Worm (Caenorhabditis elegans) whole organism, L3 larva: Measurements from ENCODE around the gene pqn-48.

ENCODE experiments used
- R02D3.7 ChIP-seq: fragments of 150-350 bp; optimal IDR thresholded peaks from 2 replicates; lab custom pipeline; 2014; ENCODE audit warnings: missing biosample characterization, missing genetic modification characterization
- ZK546.5 ChIP-seq: sonication (generic microtip); optimal IDR thresholded peaks from 2 replicates; lab custom pipeline; 2017; ENCODE audit warnings: missing biosample characterization, missing genetic modification characterization
- aly-2 ChIP-seq: fragments of 150-350 bp; optimal IDR thresholded peaks from 2 replicates; lab custom pipeline; 2014; ENCODE audit warnings: missing biosample characterization, missing genetic modification characterization
- ama-1 ChIP-seq: fragments of 150-350 bp; optimal IDR thresholded peaks from 2 replicates; lab custom pipeline; 2018
- ceh-28 ChIP-seq: fragments of 150-350 bp; optimal IDR thresholded peaks from 2 replicates; lab custom pipeline; 2014; ENCODE audit warnings: missing biosample characterization, missing genetic modification reagents, missing genetic modification characterization
- ceh-82 ChIP-seq: fragments of 150-350 bp; optimal IDR thresholded peaks from 2 replicates; lab custom pipeline; 2014; ENCODE audit warnings: missing biosample characterization, missing genetic modification characterization
- ceh-9 ChIP-seq: sonication (generic microtip); optimal IDR thresholded peaks from 2 replicates; lab custom pipeline; 2018; ENCODE audit warnings: missing biosample characterization, missing genetic modification characterization
- daf-12 ChIP-seq: fragments of 150-350 bp; optimal IDR thresholded peaks from 2 replicates; lab custom pipeline; 2014; ENCODE audit warnings: missing biosample characterization, missing genetic modification reagents, missing genetic modification characterization
- egl-27 ChIP-seq: sonication (generic microtip); optimal IDR thresholded peaks from 4 replicates; lab custom pipeline; 2017; ENCODE audit warnings: missing biosample characterization, missing genetic modification reagents, missing genetic modification characterization
- elt-1 ChIP-seq: fragments of 150-350 bp; optimal IDR thresholded peaks from 2 replicates; lab custom pipeline; 2014; ENCODE audit warnings: missing biosample characterization, missing genetic modification characterization
- elt-3 ChIP-seq, 3 experiments: fragments of 150-350 bp in 1 of 3; sonication (generic microtip) in 2 of 3; optimal IDR thresholded peaks; 2 replicates in 2 of 3; 4 replicates in 1 of 3; lab custom pipeline; 2014 to 2017; ENCODE audit warnings: missing biosample characterization in 3 of 3, missing genetic modification characterization in 3 of 3
- eor-1 ChIP-seq, 2 experiments: fragments of 150-350 bp; optimal IDR thresholded peaks; 2 replicates each; lab custom pipeline; 2014 to 2018; ENCODE audit warnings: missing biosample characterization in 2 of 2, missing genetic modification characterization in 2 of 2
- fkh-10 ChIP-seq: sonication (generic microtip); optimal IDR thresholded peaks from 2 replicates; lab custom pipeline; 2017; ENCODE audit warnings: missing biosample characterization, missing genetic modification reagents, missing genetic modification characterization
- fos-1 ChIP-seq: fragments of 150-350 bp; optimal IDR thresholded peaks from 2 replicates; lab custom pipeline; 2014; ENCODE audit warnings: missing biosample characterization, missing genetic modification characterization
- hmg-11 ChIP-seq: sonication (generic microtip); optimal IDR thresholded peaks from 2 replicates; lab custom pipeline; 2016; ENCODE audit warnings: missing genetic modification characterization, missing compliant biosample characterization
- jun-1 ChIP-seq: fragments of 150-350 bp; optimal IDR thresholded peaks from 2 replicates; lab custom pipeline; 2014; ENCODE audit warnings: missing biosample characterization, missing genetic modification reagents, missing genetic modification characterization
- lin-39 ChIP-seq: fragments of 150-350 bp; optimal IDR thresholded peaks from 2 replicates; lab custom pipeline; 2018; ENCODE audit warnings: missing biosample characterization, missing genetic modification reagents, missing genetic modification characterization
- lsy-12 ChIP-seq: sonication (generic microtip); optimal IDR thresholded peaks from 2 replicates; lab custom pipeline; 2016; ENCODE audit warnings: mild to moderate bottlenecking, missing genetic modification characterization, missing compliant biosample characterization
- mdl-1 ChIP-seq: fragments of 150-350 bp; optimal IDR thresholded peaks from 2 replicates; lab custom pipeline; 2014; ENCODE audit warnings: missing biosample characterization, missing genetic modification characterization
- nhr-11 ChIP-seq: fragments of 150-350 bp; optimal IDR thresholded peaks from 2 replicates; lab custom pipeline; 2014; ENCODE audit warnings: missing biosample characterization, missing genetic modification characterization
- nhr-12 ChIP-seq: fragments of 150-350 bp; optimal IDR thresholded peaks from 2 replicates; lab custom pipeline; 2014; ENCODE audit warnings: missing biosample characterization, missing genetic modification characterization
- nhr-23 ChIP-seq: fragments of 150-350 bp; optimal IDR thresholded peaks from 2 replicates; lab custom pipeline; 2014; ENCODE audit warnings: missing biosample characterization, missing genetic modification reagents, missing genetic modification characterization
- nhr-237 ChIP-seq: fragments of 150-350 bp; optimal IDR thresholded peaks from 2 replicates; lab custom pipeline; 2014; ENCODE audit warnings: missing biosample characterization, missing genetic modification characterization
- nhr-25 ChIP-seq: sonication (generic microtip); optimal IDR thresholded peaks from 2 replicates; lab custom pipeline; 2017; ENCODE audit warnings: missing biosample characterization, missing genetic modification characterization
- nhr-28 ChIP-seq: fragments of 150-350 bp; optimal IDR thresholded peaks from 2 replicates; lab custom pipeline; 2014; ENCODE audit warnings: missing biosample characterization, missing genetic modification characterization
- nhr-43 ChIP-seq: sonication (generic microtip); optimal IDR thresholded peaks from 2 replicates; lab custom pipeline; 2016; ENCODE audit warnings: mild to moderate bottlenecking, missing genetic modification characterization, missing compliant biosample characterization; ENCODE audit not compliant: poor library complexity, severe bottlenecking
- nhr-67 ChIP-seq: fragments of 150-350 bp; optimal IDR thresholded peaks from 2 replicates; lab custom pipeline; 2014; ENCODE audit warnings: missing biosample characterization, missing genetic modification characterization
- nhr-77 ChIP-seq: fragments of 150-350 bp; optimal IDR thresholded peaks from 2 replicates; lab custom pipeline; 2014; ENCODE audit warnings: missing biosample characterization, missing genetic modification characterization
- pha-4 ChIP-seq: fragments of 150-350 bp; optimal IDR thresholded peaks from 2 replicates; lab custom pipeline; 2014; ENCODE audit warnings: missing biosample characterization, missing genetic modification reagents, missing genetic modification characterization
- pqm-1 ChIP-seq: fragments of 150-350 bp; optimal IDR thresholded peaks from 2 replicates; lab custom pipeline; 2017; ENCODE audit warnings: missing biosample characterization, missing genetic modification characterization, inconsistent platforms
- snpc-4 ChIP-seq: fragments of 150-350 bp; optimal IDR thresholded peaks from 2 replicates; lab custom pipeline; 2014; ENCODE audit warnings: missing biosample characterization, missing genetic modification characterization
- tbx-2 ChIP-seq: sonication (generic microtip); optimal IDR thresholded peaks from 2 replicates; lab custom pipeline; 2016; ENCODE audit warnings: mild to moderate bottlenecking, missing genetic modification characterization, missing compliant biosample characterization
- unc-39 ChIP-seq: sonication (generic microtip); optimal IDR thresholded peaks from 4 replicates; lab custom pipeline; 2017; ENCODE audit warnings: missing biosample characterization, missing genetic modification characterization
- unc-62 ChIP-seq: fragments of 150-350 bp; sonication (generic microtip); optimal IDR thresholded peaks from 4 replicates; lab custom pipeline; 2014; ENCODE audit warnings: missing biosample characterization, missing genetic modification reagents, missing genetic modification characterization
- ztf-11 ChIP-seq: fragments of 150-350 bp; optimal IDR thresholded peaks from 2 replicates; lab custom pipeline; 2014; ENCODE audit warnings: missing biosample characterization, missing genetic modification characterization
- ztf-4 ChIP-seq: fragments of 150-350 bp; optimal IDR thresholded peaks from 2 replicates; lab custom pipeline; 2014; ENCODE audit warnings: missing biosample characterization, missing genetic modification characterization

pqn-48 gene

ce11 chrII:4062477-4062876 is 23.8 kb downstream of the pqn-48 start, which contains the start of gene gadr-4:
Gene gadr-4, minus strand, starts transcription at chrII:4062577.
- TF ChIP-seq lsy-12 (tag; lab: Kevin White, UChicago) (no peak), nhr-237 (tag; lab: Kevin White, UChicago) (no peak), tbx-2 (tag; lab: Kevin White, UChicago) (no peak), unc-39 (no peak), ceh-28 (tag; lab: Kevin White, UChicago) (no peak), elt-3 (tag; optimal IDR thresholded peaks at IDR 0.05; lab: Kevin White, UChicago) (no peak), pha-4 (tag; lab: Kevin White, UChicago) (no peak), nhr-25 (tag; lab: Kevin White, UChicago) (no peak), pqm-1 (no peak), nhr-23 (tag; lab: Kevin White, UChicago) (no peak), hmg-11 (tag; lab: Kevin White, UChicago) (no peak)

ce11 chrII:4063997-4064396 is 25.3 kb downstream of the pqn-48 start, which contains the start of gene fbxb-118:
Gene fbxb-118, minus strand, starts transcription at chrII:4064097.
- no peak for TF ChIP-seq elt-1
- no peak for TF ChIP-seq R02D3.7 (tag; lab: Kevin White, UChicago)
- no peak for TF ChIP-seq egl-27 (tag; lab: Kevin White, UChicago)
- TF ChIP-seq ceh-28 (tag; lab: Kevin White, UChicago), result no peak
- no peak for TF ChIP-seq aly-2 (tag; lab: Kevin White, UChicago)
- no peak for TF ChIP-seq nhr-23 (tag; lab: Kevin White, UChicago)
- no peak for TF ChIP-seq ceh-82 (tag; lab: Kevin White, UChicago)
- TF ChIP-seq fkh-10 (GFP tag; lab: Kevin White, UChicago), result no peak
- TF ChIP-seq nhr-77 (tag; lab: Kevin White, UChicago), result no peak
- no peak for TF ChIP-seq ztf-11 (tag; lab: Kevin White, UChicago)
- no peak for TF ChIP-seq ama-1 (lab: Kevin White, UChicago)
- TF ChIP-seq ztf-4 (tag; lab: Kevin White, UChicago), result no peak
- TF ChIP-seq fos-1 (tag; lab: Kevin White, UChicago), result no peak
- no peak for TF ChIP-seq jun-1 (tag; lab: Kevin White, UChicago)
- no peak for TF ChIP-seq unc-62 (GFP tag; lab: Kevin White, UChicago)
- TF ChIP-seq nhr-28 (tag; lab: Kevin White, UChicago), result no peak
- no peak for TF ChIP-seq nhr-67
- no peak for TF ChIP-seq nhr-43 (tag; lab: Kevin White, UChicago)
- no peak for TF ChIP-seq eor-1 (tag; optimal IDR thresholded peaks at IDR 0.05; lab: Kevin White, UChicago)
- TF ChIP-seq lin-39 (tag; lab: Kevin White, UChicago), result no peak

ce11 chrII:4067258-4067657 is 28.6 kb downstream of the pqn-48 start, which contains the start of gene W06A11.1:
Gene W06A11.1, plus strand, starts transcription at chrII:4067558.
- TF ChIP-seq nhr-12, result no peak
- no peak for TF ChIP-seq nhr-237 (tag; lab: Kevin White, UChicago)
- no peak for TF ChIP-seq ama-1 (lab: Kevin White, UChicago)
- TF ChIP-seq nhr-43 (tag; lab: Kevin White, UChicago), result no peak
- TF ChIP-seq lin-39 (tag; lab: Kevin White, UChicago), result no peak
- no peak for TF ChIP-seq snpc-4 (tag; lab: Kevin White, UChicago)
- no peak for TF ChIP-seq nhr-23 (tag; lab: Kevin White, UChicago)
- TF ChIP-seq elt-1, result no peak
- no peak for TF ChIP-seq ZK546.5 (tag; lab: Kevin White, UChicago)
- TF ChIP-seq ztf-11 (tag; lab: Kevin White, UChicago), result no peak
- no peak for TF ChIP-seq mdl-1 (tag; lab: Kevin White, UChicago)
- TF ChIP-seq nhr-11 (tag; lab: Kevin White, UChicago), result no peak
- TF ChIP-seq ceh-9 (tag; lab: Kevin White, UChicago), result no peak
- no peak for TF ChIP-seq fos-1 (tag; lab: Kevin White, UChicago)
- TF ChIP-seq pqm-1, result no peak

- TF ChIP-seq lsy-12 (tag; lab: Kevin White, UChicago) (no peak), snpc-4 (tag; lab: Kevin White, UChicago) (no peak), nhr-237 (tag; lab: Kevin White, UChicago) (no peak), mdl-1 (tag; lab: Kevin White, UChicago) (no peak), ZK546.5 (tag; lab: Kevin White, UChicago) (no peak), nhr-67 (no peak), egl-27 (tag; lab: Kevin White, UChicago) (no peak), ceh-82 (tag; lab: Kevin White, UChicago) (no peak), daf-12 (no peak)
These were observed 29.5 kb downstream of the pqn-48 start for ce11 chrII:4068141-4068540.
